Worm (Caenorhabditis elegans) whole organism, late embryonic: ENCODE results near the gene D1086.5.

ENCODE experiments used
- K02D7.2 ChIP-seq: sonication (generic microtip); optimal IDR thresholded peaks from 2 replicates; lab custom pipeline; 2017; ENCODE audit warnings: mild to moderate bottlenecking, missing genetic modification characterization, missing compliant biosample characterization
- ama-1 ChIP-seq: fragments of 150-350 bp; optimal IDR thresholded peaks from 2 replicates; lab custom pipeline; 2014
- ceh-30 ChIP-seq: fragments of 150-350 bp; optimal IDR thresholded peaks from 2 replicates; lab custom pipeline; 2014; ENCODE audit warnings: missing biosample characterization, missing genetic modification characterization
- hlh-13 ChIP-seq: fragments of 200-800 bp; sonication (Bioruptor generic); optimal IDR thresholded peaks from 2 replicates; lab custom pipeline; 2018; ENCODE audit warnings: mild to moderate bottlenecking, missing genetic modification characterization, missing compliant biosample characterization
- pag-3 ChIP-seq: sonication (generic microtip); optimal IDR thresholded peaks from 2 replicates; lab custom pipeline; 2016; ENCODE audit warnings: missing compliant biosample characterization, missing genetic modification characterization, borderline replicate concordance
- pha-4 ChIP-seq: fragments of 150-350 bp; optimal IDR thresholded peaks from 2 replicates; lab custom pipeline; 2018; ENCODE audit warnings: missing biosample characterization, missing genetic modification reagents, missing genetic modification characterization
- syd-9 ChIP-seq: sonication (generic microtip); optimal IDR thresholded peaks from 2 replicates; lab custom pipeline; 2016; ENCODE audit warnings: mild to moderate bottlenecking, missing genetic modification characterization, moderate library complexity, missing compliant biosample characterization

ce11 chrV:14083970-14084369, 6.2 kb downstream of the D1086.5 start, which contains the start of gene D1086.7:
- TF ChIP-seq syd-9 (tag; lab: Kevin White, UChicago): no peak
- no peak for TF ChIP-seq pha-4 (tag; lab: Kevin White, UChicago)
- no peak for TF ChIP-seq K02D7.2 (tag; lab: Kevin White, UChicago)
- no peak for TF ChIP-seq ama-1 (lab: Kevin White, UChicago)
- no peak for TF ChIP-seq hlh-13 (GFP tag; lab: Kevin White, UChicago)
- no peak for TF ChIP-seq pag-3 (tag; lab: Kevin White, UChicago)
- TF ChIP-seq ceh-30 (tag; lab: Kevin White, UChicago): no peak
